Worm (Caenorhabditis elegans): Measurements from ENCODE around the gene his-7.

DNA sequence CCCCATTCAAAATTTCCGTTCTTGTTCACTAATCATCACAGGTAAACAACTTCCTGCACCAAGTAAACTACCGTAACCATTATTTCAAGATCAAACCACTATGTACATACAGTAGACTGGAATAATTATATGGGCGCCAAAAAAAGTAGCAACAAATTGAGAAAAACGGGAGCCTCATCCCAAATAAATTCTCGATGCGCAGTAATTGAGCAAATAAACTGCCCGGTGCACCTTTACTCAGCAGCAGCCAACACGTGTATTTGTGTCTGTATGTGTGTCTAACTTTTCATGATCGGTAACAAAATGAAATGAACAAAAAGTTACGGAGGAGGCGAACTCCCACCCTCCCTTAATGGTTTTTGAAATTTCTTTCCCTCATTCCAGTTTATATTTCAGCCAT, 4.0 kb upstream of the his-7 start, which contains the start of gene otpl-5:
- TF ChIP-seq nhr-67 (tag; optimal IDR thresholded peaks at IDR 0.05) (no peak), ceh-82 (tag; optimal IDR thresholded peaks at IDR 0.05) (no peak), elt-2 (tag; optimal IDR thresholded peaks at IDR 0.05) (no peak), unc-62 (GFP tag; optimal IDR thresholded peaks at IDR 0.05) (no peak)
